Worm (Caenorhabditis elegans) whole organism, young adult: ENCODE results near the gene T22C8.6.

Experiments
- B0336.3 ChIP-seq: fragments of 200-800 bp; sonication (Bioruptor generic); IDR thresholded peaks from 2 replicates; pipeline ENCODE4 v1.3.6; 2022; ENCODE audit warnings: missing genetic modification characterization, missing compliant biosample characterization
- F49E8.2 ChIP-seq: sonication (generic microtip); optimal IDR thresholded peaks from 3 replicates; lab custom pipeline; 2017; ENCODE audit warnings: missing genetic modification characterization, mild to moderate bottlenecking, missing compliant biosample characterization, antibody characterized with exemption, moderate library complexity; ENCODE audit not compliant: insufficient read depth
- F52B5.7 ChIP-seq: sonication (generic microtip); optimal IDR thresholded peaks from 2 replicates; lab custom pipeline; 2016; ENCODE audit warnings: mild to moderate bottlenecking, missing genetic modification characterization, missing compliant biosample characterization
- F57A8.1 ChIP-seq: fragments of 200-800 bp; sonication (Bioruptor generic); optimal IDR thresholded peaks from 2 replicates; lab custom pipeline; 2018; ENCODE audit warnings: mild to moderate bottlenecking, missing genetic modification characterization, moderate library complexity, missing compliant biosample characterization
- T26A5.8 ChIP-seq: sonication (generic microtip); optimal IDR thresholded peaks from 2 replicates; lab custom pipeline; 2016; ENCODE audit warnings: missing genetic modification characterization, missing compliant biosample characterization
- ama-1 ChIP-seq, 3 experiments: fragments of 150-350 bp in 1 of 3; sonication (generic microtip) in 2 of 3; optimal IDR thresholded peaks; 2 replicates each; lab custom pipeline; 2014 to 2018; ENCODE audit warnings: missing biosample characterization in 2 of 3, missing genetic modification characterization in 2 of 3, missing genetic modification reagents in 2 of 3
- aptf-2 ChIP-seq: fragments of 200-800 bp; sonication (Bioruptor generic); conservative IDR thresholded peaks from 2 replicates; pipeline ENCODE4 v1.3.6; 2022; ENCODE audit warnings: missing genetic modification reagents, missing genetic modification characterization, missing compliant biosample characterization
- atf-7 ChIP-seq: sonication (generic microtip); optimal IDR thresholded peaks from 2 replicates; lab custom pipeline; 2017; ENCODE audit warnings: mild to moderate bottlenecking, missing genetic modification characterization, missing compliant biosample characterization
- athp-1 ChIP-seq: sonication (generic microtip); optimal IDR thresholded peaks from 2 replicates; lab custom pipeline; 2017; ENCODE audit warnings: mild to moderate bottlenecking, missing genetic modification characterization, missing compliant biosample characterization
- attf-3 ChIP-seq: fragments of 200-800 bp; sonication (Bioruptor generic); conservative IDR thresholded peaks from 2 replicates; pipeline ENCODE4 v1.3.6; 2022; ENCODE audit warnings: missing genetic modification reagents, missing genetic modification characterization, missing compliant biosample characterization
- bed-1 ChIP-seq: fragments of 200-800 bp; sonication (Bioruptor generic); IDR thresholded peaks from 2 replicates; pipeline ENCODE4 v1.3.6; 2022; ENCODE audit warnings: missing genetic modification reagents, missing genetic modification characterization, missing compliant biosample characterization
- bed-2 ChIP-seq: fragments of 200-800 bp; sonication (Bioruptor generic); IDR thresholded peaks from 2 replicates; pipeline ENCODE4 v1.3.6; 2022; ENCODE audit warnings: missing genetic modification reagents, missing genetic modification characterization, missing compliant biosample characterization
- ccch-3 ChIP-seq: fragments of 200-800 bp; sonication (Bioruptor generic); optimal IDR thresholded peaks from 2 replicates; lab custom pipeline; 2018; ENCODE audit warnings: mild to moderate bottlenecking, missing genetic modification characterization, missing compliant biosample characterization
- cebp-2 ChIP-seq: fragments of 200-800 bp; sonication (Bioruptor generic); IDR thresholded peaks from 2 replicates; pipeline ENCODE4 v1.3.6; 2022; ENCODE audit warnings: missing genetic modification characterization, missing compliant biosample characterization
- chd-7 ChIP-seq: sonication (generic microtip); optimal IDR thresholded peaks from 2 replicates; lab custom pipeline; 2016; ENCODE audit warnings: mild to moderate bottlenecking, missing genetic modification characterization, moderate library complexity, missing compliant biosample characterization
- egrh-3 ChIP-seq: fragments of 200-800 bp; sonication (Bioruptor generic); IDR thresholded peaks from 2 replicates; pipeline ENCODE4 v1.3.6; 2022; ENCODE audit warnings: missing genetic modification reagents, missing genetic modification characterization, missing compliant biosample characterization
- fkh-3 ChIP-seq: sonication (generic microtip); optimal IDR thresholded peaks from 2 replicates; lab custom pipeline; 2016; ENCODE audit warnings: mild to moderate bottlenecking, missing genetic modification characterization, missing compliant biosample characterization
- gei-17 ChIP-seq: fragments of 200-800 bp; sonication (Bioruptor generic); optimal IDR thresholded peaks from 2 replicates; lab custom pipeline; 2018; ENCODE audit warnings: mild to moderate bottlenecking, missing genetic modification characterization, missing compliant biosample characterization
- hlh-12 ChIP-seq: sonication (generic microtip); optimal IDR thresholded peaks from 2 replicates; lab custom pipeline; 2016; ENCODE audit warnings: missing genetic modification characterization, missing compliant biosample characterization
- hsf-1 ChIP-seq: fragments of 200-800 bp; sonication (Bioruptor generic); IDR thresholded peaks from 2 replicates; pipeline ENCODE4 v1.3.6; 2022; ENCODE audit warnings: missing genetic modification reagents, missing genetic modification characterization, missing compliant biosample characterization
- let-526 ChIP-seq: fragments of 200-800 bp; sonication (Bioruptor generic); IDR thresholded peaks from 2 replicates; pipeline ENCODE4 v1.3.6; 2022; ENCODE audit warnings: missing genetic modification reagents, missing genetic modification characterization, missing compliant biosample characterization
- let-607 ChIP-seq, 2 experiments: fragments of 200-800 bp in 1 of 2; sonication (Bioruptor generic) in 1 of 2; sonication (generic microtip) in 1 of 2; optimal IDR thresholded peaks; 2 replicates each; lab custom pipeline; 2016 to 2018; ENCODE audit warnings: mild to moderate bottlenecking in 2 of 2, missing compliant biosample characterization in 2 of 2, missing genetic modification characterization in 2 of 2, moderate library complexity in 2 of 2, missing genotype in 1 of 2
- lsy-27 ChIP-seq: sonication (generic microtip); optimal IDR thresholded peaks from 2 replicates; lab custom pipeline; 2017; ENCODE audit warnings: missing genetic modification characterization, mild to moderate bottlenecking, missing compliant biosample characterization, antibody characterized with exemption, missing genotype, borderline replicate concordance; ENCODE audit not compliant: insufficient read depth
- madf-10 ChIP-seq: sonication (generic microtip); optimal IDR thresholded peaks from 2 replicates; lab custom pipeline; 2016; ENCODE audit warnings: mild to moderate bottlenecking, missing genetic modification characterization, missing compliant biosample characterization
- madf-3 ChIP-seq: fragments of 200-800 bp; sonication (Bioruptor generic); IDR thresholded peaks from 2 replicates; pipeline ENCODE4 v1.3.6; 2022; ENCODE audit warnings: missing genetic modification reagents, missing genetic modification characterization, missing compliant biosample characterization
- madf-8 ChIP-seq: fragments of 200-800 bp; sonication (Bioruptor generic); conservative IDR thresholded peaks from 2 replicates; pipeline ENCODE4 v1.3.6; 2022; ENCODE audit warnings: missing genetic modification reagents, missing genetic modification characterization, missing compliant biosample characterization
- mcd-1 ChIP-seq: fragments of 200-800 bp; sonication (Bioruptor generic); IDR thresholded peaks from 2 replicates; pipeline ENCODE4 v1.3.6; 2022; ENCODE audit warnings: missing genetic modification reagents, missing genetic modification characterization, missing compliant biosample characterization
- mel-28 ChIP-seq: sonication (generic microtip); optimal IDR thresholded peaks from 2 replicates; lab custom pipeline; 2016; ENCODE audit warnings: borderline replicate concordance, mild to moderate bottlenecking, missing genetic modification characterization, missing compliant biosample characterization
- mxl-1 ChIP-seq: sonication (generic microtip); optimal IDR thresholded peaks from 2 replicates; lab custom pipeline; 2016; ENCODE audit warnings: missing genetic modification characterization, missing compliant biosample characterization
- nfya-2 ChIP-seq: fragments of 200-800 bp; sonication (Bioruptor generic); IDR thresholded peaks from 2 replicates; pipeline ENCODE4 v1.3.6; 2022; ENCODE audit warnings: missing genetic modification reagents, missing genetic modification characterization, missing compliant biosample characterization
- nfyb-1 ChIP-seq: fragments of 200-800 bp; sonication (Bioruptor generic); IDR thresholded peaks from 2 replicates; pipeline ENCODE4 v1.3.6; 2022; ENCODE audit warnings: missing genetic modification reagents, missing genetic modification characterization, missing compliant biosample characterization
- nhr-120 ChIP-seq: fragments of 200-800 bp; sonication (Bioruptor generic); IDR thresholded peaks from 2 replicates; pipeline ENCODE4 v1.3.6; 2022; ENCODE audit warnings: missing genetic modification characterization, missing compliant biosample characterization
- pbrm-1 ChIP-seq: fragments of 200-800 bp; sonication (Bioruptor generic); IDR thresholded peaks from 2 replicates; pipeline ENCODE4 v1.3.6; 2022; ENCODE audit warnings: missing genetic modification reagents, missing genetic modification characterization, missing compliant biosample characterization
- rcor-1 ChIP-seq: fragments of 200-800 bp; sonication (Bioruptor generic); IDR thresholded peaks from 2 replicates; pipeline ENCODE4 v1.3.6; 2022; ENCODE audit warnings: missing genetic modification reagents, missing genetic modification characterization, missing compliant biosample characterization
- repo-1 ChIP-seq: sonication (generic microtip); optimal IDR thresholded peaks from 2 replicates; lab custom pipeline; 2017; ENCODE audit warnings: mild to moderate bottlenecking, missing genetic modification characterization, missing compliant biosample characterization
- rpc-1 ChIP-seq, 2 experiments: fragments of 150-350 bp in 1 of 2; sonication (generic microtip) in 1 of 2; optimal IDR thresholded peaks; 2 replicates each; lab custom pipeline; 2014 to 2018; ENCODE audit warnings: missing biosample characterization in 1 of 2, missing genetic modification characterization in 1 of 2, missing genetic modification reagents in 1 of 2, missing genotype in 1 of 2
- sptf-2 ChIP-seq: fragments of 200-800 bp; sonication (Bioruptor generic); optimal IDR thresholded peaks from 2 replicates; lab custom pipeline; 2018; ENCODE audit warnings: mild to moderate bottlenecking, missing genetic modification characterization, missing compliant biosample characterization
- zfh-2 ChIP-seq: fragments of 200-800 bp; sonication (Bioruptor generic); conservative IDR thresholded peaks from 2 replicates; pipeline ENCODE4 v1.3.6; 2022; ENCODE audit warnings: missing genetic modification reagents, missing genetic modification characterization, missing compliant biosample characterization
- ztf-22 ChIP-seq: fragments of 200-800 bp; sonication (Bioruptor generic); optimal IDR thresholded peaks from 2 replicates; lab custom pipeline; 2018; ENCODE audit warnings: mild to moderate bottlenecking, missing genetic modification characterization, moderate library complexity, missing compliant biosample characterization
- ztf-6 ChIP-seq: fragments of 200-800 bp; sonication (Bioruptor generic); IDR thresholded peaks from 2 replicates; pipeline ENCODE4 v1.3.6; 2022; ENCODE audit warnings: missing genetic modification reagents, missing genetic modification characterization, missing compliant biosample characterization

T22C8.6 gene

DNA sequence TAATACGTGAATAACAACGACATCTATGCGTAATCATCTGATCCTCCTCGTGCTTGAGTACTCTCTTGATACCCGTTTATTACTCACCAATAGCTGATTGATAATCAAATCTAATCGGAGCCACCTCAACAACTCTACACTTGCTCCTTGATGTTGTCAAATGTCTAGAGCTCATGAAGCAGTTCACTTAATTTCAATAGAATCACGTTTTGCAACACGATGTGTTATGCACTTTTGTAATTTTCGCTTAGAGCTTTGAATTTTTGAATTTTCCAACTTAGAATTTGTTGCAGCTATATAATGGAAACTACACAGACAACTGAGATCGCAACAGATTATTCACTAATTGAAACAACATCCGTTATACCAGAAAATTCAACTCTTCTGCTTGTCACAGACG is 17.6 kb downstream of the T22C8.6 start, which contains the start of gene T22C8.1:
TSS of gene T22C8.1 (plus strand) at position 301 of the 400 bp plus-strand sequence.
- no peak for TF ChIP-seq mxl-1 (tag; lab: Kevin White, UChicago)
- no peak for TF ChIP-seq mcd-1 (GFP tag; lab: Robert Waterston, UW)
- TF ChIP-seq nfya-2 (GFP tag; lab: Robert Waterston, UW), result no peak
- no peak for TF ChIP-seq madf-8 (GFP tag; lab: Robert Waterston, UW)
- no peak for TF ChIP-seq rcor-1 (GFP tag; lab: Robert Waterston, UW)

DNA sequence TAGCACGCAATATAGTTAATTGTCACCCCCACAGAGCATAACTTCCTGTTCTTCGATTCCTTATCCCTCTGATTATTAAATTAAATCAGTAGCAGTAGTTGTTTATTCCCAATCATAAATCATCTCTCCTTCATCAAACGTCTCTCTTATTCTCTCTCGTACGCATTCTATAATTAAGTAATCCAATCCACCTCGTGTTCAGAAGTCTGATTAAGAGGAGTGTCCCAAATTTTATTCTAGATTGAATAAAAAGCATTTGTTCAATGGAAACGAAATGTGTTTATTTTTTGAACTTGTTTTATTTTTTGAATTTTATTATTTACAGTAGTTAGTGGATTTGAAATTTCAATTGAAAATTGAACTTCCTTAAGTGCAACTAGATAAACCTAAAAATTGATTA is 18.8 kb downstream of the T22C8.6 start:
- TF ChIP-seq zfh-2 (no peak), hsf-1 (GFP tag; lab: Robert Waterston, UW) (no peak), athp-1 (no peak), mel-28 (tag; lab: Kevin White, UChicago) (no peak), cebp-2 (GFP tag; lab: Robert Waterston, UW) (no peak), ama-1 (optimal IDR thresholded peaks at IDR 0.05; lab: Kevin White, UChicago) (no peak), ama-1 (GFP tag; optimal IDR thresholded peaks at IDR 0.05; lab: Kevin White, UChicago) (no peak)
- TF ChIP-seq, all 124 proteins: peak for 0

DNA sequence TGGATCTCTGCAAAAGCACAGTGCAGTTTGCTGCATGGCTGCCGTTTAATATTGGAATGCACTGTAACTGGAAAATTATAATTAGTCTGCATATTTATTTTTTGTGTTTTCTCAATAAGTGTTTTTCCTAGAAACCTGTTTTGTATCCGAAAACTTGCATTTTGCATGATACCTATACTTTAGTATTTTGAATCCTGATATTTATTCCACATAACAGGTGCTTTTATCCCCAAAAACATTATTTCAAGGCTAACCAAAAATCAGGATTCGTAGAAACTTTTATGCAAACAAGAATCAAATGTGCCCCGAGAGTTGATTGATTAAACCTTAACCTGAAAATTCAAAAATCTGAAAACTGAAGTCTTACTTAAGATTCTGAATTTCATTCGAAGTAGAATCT is 19.5 kb downstream of the T22C8.6 start:
- no peak for TF ChIP-seq chd-7
- TF ChIP-seq F57A8.1 (GFP tag; lab: Kevin White, UChicago), result no peak
- TF ChIP-seq bed-1 (GFP tag; lab: Robert Waterston, UW), result no peak
- no peak for TF ChIP-seq aptf-2 (GFP tag; lab: Robert Waterston, UW)
- TF ChIP-seq ztf-6 (GFP tag; lab: Robert Waterston, UW), result no peak
- TF ChIP-seq zfh-2, result no peak
- no peak for TF ChIP-seq F49E8.2 (tag; lab: Kevin White, UChicago)
- no peak for TF ChIP-seq ccch-3 (GFP tag; lab: Kevin White, UChicago)
- no peak for TF ChIP-seq mel-28 (tag; lab: Kevin White, UChicago)
- TF ChIP-seq atf-7 (tag; lab: Kevin White, UChicago), result no peak
- TF ChIP-seq ztf-22 (GFP tag; lab: Kevin White, UChicago), result no peak
- no peak for TF ChIP-seq gei-17 (GFP tag; lab: Kevin White, UChicago)
- no peak for TF ChIP-seq hlh-12 (tag; lab: Kevin White, UChicago)
- no peak for TF ChIP-seq B0336.3 (GFP tag; lab: Robert Waterston, UW)
- no peak for TF ChIP-seq T26A5.8 (tag; lab: Kevin White, UChicago)
- no peak for TF ChIP-seq F52B5.7 (tag; lab: Kevin White, UChicago)
- no peak for TF ChIP-seq repo-1 (tag; lab: Kevin White, UChicago)
- no peak for TF ChIP-seq madf-3 (GFP tag; lab: Robert Waterston, UW)
- TF ChIP-seq fkh-3 (tag; lab: Kevin White, UChicago), result no peak

DNA sequence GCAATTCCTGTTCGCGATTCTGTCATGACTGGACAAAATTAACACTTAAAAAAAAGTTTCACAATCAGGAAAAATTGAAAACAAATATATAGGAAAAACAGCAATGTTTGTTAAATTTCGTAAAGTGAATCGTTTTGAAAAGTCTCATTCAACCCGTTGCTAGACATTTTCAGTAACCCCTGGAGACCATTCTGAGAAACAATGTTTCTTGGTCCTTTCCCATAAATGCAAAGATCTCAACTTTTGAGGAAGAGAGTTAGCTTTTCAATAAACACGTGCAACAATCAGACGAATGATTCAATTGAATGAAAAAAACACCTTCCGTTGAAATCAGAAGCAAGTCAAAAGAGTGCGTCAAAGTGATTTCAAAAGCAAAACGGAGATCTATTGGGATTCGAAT is 20.0 kb downstream of the T22C8.6 start, which contains the start of gene F28C6.9:
TSS of gene F28C6.9 (minus strand) at position 101 of the 400 bp plus-strand sequence.
- TF ChIP-seq bed-2 (GFP tag; lab: Robert Waterston, UW), result no peak
- TF ChIP-seq pbrm-1 (GFP tag; lab: Robert Waterston, UW), result no peak
- no peak for TF ChIP-seq F49E8.2 (tag; lab: Kevin White, UChicago)
- no peak for TF ChIP-seq sptf-2 (GFP tag; lab: Kevin White, UChicago)
- TF ChIP-seq let-607 (tag; optimal IDR thresholded peaks at IDR 0.05; lab: Kevin White, UChicago), result no peak
- TF ChIP-seq let-526 (GFP tag; lab: Robert Waterston, UW), result no peak
- no peak for TF ChIP-seq rpc-1 (optimal IDR thresholded peaks at IDR 0.05; lab: Kevin White, UChicago)
- no peak for TF ChIP-seq rpc-1 (tag; optimal IDR thresholded peaks at IDR 0.05; lab: Kevin White, UChicago)
- no peak for TF ChIP-seq nfyb-1
- no peak for TF ChIP-seq egrh-3 (GFP tag; lab: Robert Waterston, UW)
- no peak for TF ChIP-seq nhr-120
- TF ChIP-seq ztf-22 (GFP tag; lab: Kevin White, UChicago), result no peak
- no peak for TF ChIP-seq lsy-27 (tag; lab: Kevin White, UChicago)
- TF ChIP-seq madf-10 (tag; lab: Kevin White, UChicago), result no peak
- no peak for TF ChIP-seq attf-3 (GFP tag; lab: Robert Waterston, UW)
